Worm (Caenorhabditis elegans) whole organism, L4/young adult: ENCODE data around the gene gen-1.

Experiments
- dao-5 ChIP-seq: sonication (generic microtip); optimal IDR thresholded peaks from 2 replicates; lab custom pipeline; 2016; ENCODE audit warnings: missing genotype, missing genetic modification characterization, moderate library complexity, missing compliant biosample characterization
- him-1 ChIP-seq: sonication (generic microtip); optimal IDR thresholded peaks from 2 replicates; lab custom pipeline; 2016; ENCODE audit warnings: missing genotype, missing genetic modification reagents, missing genetic modification characterization, missing compliant biosample characterization

- no peak for TF ChIP-seq dao-5
- TF ChIP-seq him-1: no peak
Observed at ce11 chrIII:6287195-6287594, 39.2 kb upstream of the gen-1 start, which contains the start of gene F47D12.6.
